Fruit fly (Drosophila melanogaster): ENCODE measurements around the gene Mps1.
A peak's percentile ranks its signal among the peaks of the same experiment; 100 is the strongest.

Mps1 gene

DNA sequence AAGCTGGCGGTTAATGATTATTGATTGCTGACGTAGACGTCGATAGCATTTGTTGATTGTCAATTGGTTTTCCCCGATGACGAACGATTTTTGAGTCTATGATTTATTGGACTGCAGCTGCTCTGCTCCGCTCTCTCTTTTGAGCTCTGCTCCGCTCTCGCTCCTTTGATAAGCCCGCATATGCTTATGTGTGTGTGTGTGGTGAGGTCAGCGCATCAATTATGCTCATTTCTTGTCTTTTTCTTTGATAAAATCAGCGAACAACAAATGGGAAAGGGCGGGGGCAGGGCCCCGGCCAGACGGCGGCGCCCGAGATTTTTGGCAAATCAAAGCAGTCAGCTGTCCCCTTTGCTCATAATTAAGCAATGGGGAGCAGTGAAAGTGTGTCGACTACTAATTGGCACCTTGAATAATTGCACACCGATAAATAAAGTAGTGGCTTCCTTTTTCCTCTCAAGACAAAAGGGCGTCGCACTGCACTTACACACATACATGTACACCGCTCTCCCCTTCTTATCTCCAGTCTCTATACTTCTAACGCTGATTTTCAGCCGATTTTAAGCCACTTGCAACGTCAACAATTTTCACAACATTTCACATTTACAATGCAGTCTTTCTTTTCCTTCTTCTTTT is 10.7 kb downstream of the Mps1 start:
- TF ChIP-seq CG8478 (optimal IDR thresholded peaks at IDR 0.05) (no peak), usp (GFP tag; optimal IDR thresholded peaks at IDR 0.05) (no peak), pan (optimal IDR thresholded peaks at IDR 0.05) (no peak), EcR (GFP tag; optimal IDR thresholded peaks at IDR 0.05) (no peak), psq (optimal IDR thresholded peaks at IDR 0.05) (no peak), Dll (optimal IDR thresholded peaks at IDR 0.05) (no peak)

DNA sequence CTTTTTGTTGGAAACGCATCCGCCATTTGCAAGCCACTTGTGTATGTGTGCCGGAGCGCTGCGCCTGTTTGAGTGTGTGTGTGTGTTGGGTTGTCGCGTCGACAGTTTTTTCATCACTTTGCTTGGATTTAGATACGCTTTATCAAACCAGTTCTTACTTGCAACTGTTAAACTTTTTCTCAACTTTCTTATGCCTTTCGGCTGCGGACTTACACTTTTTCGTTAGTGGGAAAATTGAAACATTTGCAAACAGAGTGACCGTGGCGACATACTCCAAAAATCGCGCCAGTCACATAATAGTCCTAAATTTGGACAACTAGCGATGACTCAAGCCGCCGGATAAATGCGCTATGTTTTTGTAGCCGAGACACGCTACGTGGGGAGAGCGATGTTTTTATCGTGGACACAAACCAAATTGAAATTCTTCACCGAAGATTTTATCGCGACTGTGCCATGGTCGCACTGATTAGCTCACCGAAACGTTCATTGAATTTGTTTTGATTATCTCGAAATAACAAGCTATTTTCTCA is 11.2 kb downstream of the Mps1 start, which contains the start of the genes alt and CG7655:
TSS of gene alt (minus strand) at position 272 of the 530 bp plus-strand sequence.
TSS of gene CG7655 (plus strand) at position 426 of the 530 bp plus-strand sequence.
- no peak for TF ChIP-seq pan (optimal IDR thresholded peaks at IDR 0.05)
- no peak for TF ChIP-seq CG8478 (optimal IDR thresholded peaks at IDR 0.05)
- TF ChIP-seq Dll (optimal IDR thresholded peaks at IDR 0.05): no peak
- TF ChIP-seq usp (GFP tag; optimal IDR thresholded peaks at IDR 0.05): no peak
- TF ChIP-seq EcR (GFP tag; optimal IDR thresholded peaks at IDR 0.05): no peak

DNA sequence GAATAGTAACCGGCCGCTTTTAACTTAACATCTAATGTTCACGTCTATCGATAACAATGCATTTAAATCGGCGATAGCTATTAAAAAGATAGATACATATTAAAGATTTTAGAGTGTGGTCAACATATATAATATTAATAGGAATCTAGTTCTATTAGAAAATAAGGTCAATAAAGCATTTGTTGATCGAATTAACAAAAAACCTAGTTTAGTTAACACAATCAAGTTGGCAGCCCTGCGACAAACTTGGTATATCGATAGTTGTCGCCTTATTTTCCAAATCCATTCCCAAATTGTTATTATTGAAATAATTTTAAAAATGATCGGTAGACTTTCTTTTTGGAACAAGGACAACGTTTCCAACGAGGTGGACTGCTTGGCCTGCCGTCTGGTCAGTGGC is 13.8 kb downstream of the Mps1 start, which contains the start of the genes CG31251 and CG31360:
TSS of gene CG31251 (minus strand) at position 62 of the 400 bp plus-strand sequence.
TSS of gene CG31360 (plus strand) at position 244 of the 400 bp plus-strand sequence.
- TF ChIP-seq pan (optimal IDR thresholded peaks at IDR 0.05): no peak
- no peak for TF ChIP-seq psq (optimal IDR thresholded peaks at IDR 0.05)
- no peak for TF ChIP-seq CG8478 (optimal IDR thresholded peaks at IDR 0.05)
- no peak for TF ChIP-seq usp (GFP tag; optimal IDR thresholded peaks at IDR 0.05)
- TF ChIP-seq EcR (GFP tag; optimal IDR thresholded peaks at IDR 0.05): no peak

DNA sequence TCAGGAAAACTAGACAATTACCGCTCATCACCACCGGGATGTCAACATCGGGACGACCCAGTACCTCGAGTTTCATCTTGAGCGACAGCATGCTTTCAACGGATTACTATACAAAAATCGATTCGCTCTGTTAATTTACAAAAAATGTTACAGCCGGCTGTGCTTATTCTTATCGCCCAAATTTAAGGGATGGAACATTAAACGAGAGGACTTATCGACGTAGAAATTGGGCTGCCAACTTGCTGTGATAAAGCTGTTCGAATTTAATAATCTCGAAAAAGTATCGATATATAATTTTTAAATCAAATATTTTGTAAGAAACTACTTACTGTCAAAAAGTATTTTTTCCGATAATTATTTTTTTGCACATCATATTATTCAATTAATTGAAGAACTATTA is 15.8 kb downstream of the Mps1 start, which contains the start of gene CG31249:
TSS of gene CG31249 (minus strand) at position 197 of the 400 bp plus-strand sequence.
- TF ChIP-seq EcR (GFP tag; optimal IDR thresholded peaks at IDR 0.05) (no peak), pan (optimal IDR thresholded peaks at IDR 0.05) (no peak), psq (optimal IDR thresholded peaks at IDR 0.05) (no peak), CG8478 (optimal IDR thresholded peaks at IDR 0.05) (no peak), Dll (optimal IDR thresholded peaks at IDR 0.05) (no peak)

DNA sequence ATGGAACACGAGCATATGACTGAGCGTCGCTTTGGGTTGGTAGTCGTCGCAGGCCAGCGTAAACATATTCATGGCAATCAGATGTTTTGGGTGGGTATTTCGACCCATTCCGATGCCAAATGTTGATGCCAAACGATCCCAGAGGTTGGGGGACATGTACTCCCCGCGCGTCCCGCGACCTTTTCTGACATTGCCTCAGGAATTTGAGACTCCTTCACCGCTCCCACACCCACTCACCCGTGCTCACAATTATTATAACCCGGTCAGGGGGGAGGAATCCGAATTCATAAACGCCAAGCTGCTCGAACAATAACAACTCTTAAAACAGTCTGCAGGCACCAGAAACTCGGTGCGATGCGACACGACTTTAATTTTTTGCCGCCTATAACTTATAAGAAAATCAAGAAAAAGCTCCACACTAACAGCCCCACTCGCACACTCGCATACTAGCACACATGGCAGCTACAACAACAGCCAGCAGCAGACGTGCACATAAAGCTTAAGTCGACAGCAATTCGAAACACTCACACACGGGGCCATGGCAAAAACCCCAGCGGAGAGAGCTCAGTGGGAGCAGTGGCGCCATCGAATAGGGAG is 28.9 kb downstream of the Mps1 start:
- TF ChIP-seq EcR (GFP tag; optimal IDR thresholded peaks at IDR 0.05) (no peak), usp (GFP tag; optimal IDR thresholded peaks at IDR 0.05) (no peak), pan (optimal IDR thresholded peaks at IDR 0.05) (no peak)

DNA sequence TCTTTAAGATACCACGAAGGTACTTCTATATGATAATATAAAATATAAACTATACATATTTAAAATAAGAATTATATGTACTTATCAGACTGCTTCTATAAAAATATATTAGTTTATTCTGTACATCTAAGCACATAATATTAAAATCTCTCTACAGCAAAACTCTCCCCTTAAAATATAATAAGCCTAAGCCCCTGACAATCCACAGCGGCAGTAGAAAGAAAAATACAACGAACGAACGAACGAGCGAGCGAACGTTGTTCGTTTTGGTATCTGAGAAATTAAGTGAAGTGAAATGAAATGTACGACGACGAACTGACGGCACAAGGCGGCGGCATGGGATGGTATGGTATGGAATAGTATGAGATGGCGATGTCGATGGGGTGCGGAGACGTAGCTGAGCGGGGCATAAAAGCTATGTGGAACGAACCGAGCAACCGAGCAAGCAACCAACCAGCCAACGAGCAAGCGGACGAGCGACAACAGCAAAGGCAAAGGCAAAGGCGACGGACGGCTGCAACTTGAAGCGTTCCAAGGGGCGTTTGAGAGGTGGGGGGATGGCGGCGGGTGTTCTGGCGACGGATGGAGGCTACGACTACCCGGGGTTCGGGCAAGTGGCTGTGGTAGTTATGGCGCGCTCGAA is 29.5 kb downstream of the Mps1 start:
- TF ChIP-seq EcR (GFP tag; optimal IDR thresholded peaks at IDR 0.05) (no peak), Dll (optimal IDR thresholded peaks at IDR 0.05) (no peak), pan (optimal IDR thresholded peaks at IDR 0.05) (no peak), usp (GFP tag; optimal IDR thresholded peaks at IDR 0.05) (no peak), CG8478 (optimal IDR thresholded peaks at IDR 0.05) (no peak), psq (optimal IDR thresholded peaks at IDR 0.05) (no peak)

DNA sequence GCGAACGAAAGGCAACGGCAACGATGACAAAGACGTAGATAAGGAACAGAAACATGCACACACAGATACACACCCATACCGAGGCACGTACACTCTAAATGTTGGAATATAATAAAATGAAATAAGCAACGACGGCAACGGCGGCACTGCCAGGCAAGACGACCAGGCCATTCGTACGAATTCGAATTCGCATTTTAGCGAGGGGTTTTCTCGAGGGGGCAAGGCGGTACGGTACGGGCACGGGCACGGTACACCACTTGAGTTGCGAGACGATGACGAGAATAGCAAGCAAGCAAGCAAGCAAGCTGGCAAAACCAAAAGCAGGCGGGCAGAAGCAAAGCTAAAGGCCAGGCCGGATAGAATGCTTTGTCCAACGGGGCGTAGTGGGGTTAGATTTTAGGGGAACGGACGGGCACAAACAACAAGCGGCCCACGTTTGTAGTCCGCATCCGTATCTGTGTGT is 30.1 kb downstream of the Mps1 start:
- TF ChIP-seq EcR (GFP tag; optimal IDR thresholded peaks at IDR 0.05): no peak
- no peak for TF ChIP-seq Dll (optimal IDR thresholded peaks at IDR 0.05)
- no peak for TF ChIP-seq psq (optimal IDR thresholded peaks at IDR 0.05)
- TF ChIP-seq pan (optimal IDR thresholded peaks at IDR 0.05): no peak
- TF ChIP-seq usp (GFP tag; optimal IDR thresholded peaks at IDR 0.05): no peak
- TF ChIP-seq CG8478 (optimal IDR thresholded peaks at IDR 0.05): no peak

DNA sequence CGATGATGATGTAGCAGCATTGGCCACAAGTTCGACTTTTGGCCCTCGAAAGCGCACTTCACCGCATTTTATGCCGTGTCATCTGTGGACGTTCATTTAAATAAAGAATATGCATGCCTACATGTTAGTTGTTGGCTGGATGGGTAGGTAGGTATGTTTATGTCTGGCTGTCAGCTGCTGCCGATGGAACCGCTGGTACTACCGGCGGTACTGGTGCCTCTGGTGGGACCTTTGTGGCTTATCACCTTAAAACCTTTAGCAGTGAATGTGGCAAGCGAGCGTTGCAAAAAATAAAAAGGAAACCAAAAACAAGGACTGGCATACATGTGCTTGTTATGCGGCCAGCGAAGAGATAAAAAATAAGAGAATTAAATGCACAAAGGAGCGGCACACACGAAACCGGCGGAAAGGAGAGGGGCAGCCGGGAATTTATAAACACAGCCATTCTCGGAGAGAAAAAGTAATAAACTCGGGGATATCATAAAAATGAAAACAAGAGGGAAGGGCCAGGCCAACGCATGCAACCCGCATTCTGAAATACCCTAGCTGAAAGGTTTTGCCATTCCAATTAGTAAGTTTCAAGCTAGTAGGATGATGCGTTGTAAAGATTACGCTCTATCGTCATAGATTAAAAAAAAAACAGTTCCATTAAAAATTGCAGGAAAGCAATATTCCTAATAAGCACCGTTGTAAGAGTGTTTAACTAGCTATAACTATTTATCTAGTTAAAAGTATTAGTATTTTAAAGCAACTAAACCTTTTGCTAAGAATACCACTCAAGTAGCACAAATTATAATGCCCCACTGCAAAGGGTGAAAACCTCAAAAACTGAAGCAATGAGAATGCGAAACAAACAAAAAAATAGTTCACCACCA is 31.1 kb downstream of the Mps1 start:
- no peak for TF ChIP-seq Dll (optimal IDR thresholded peaks at IDR 0.05)
- no peak for TF ChIP-seq psq (optimal IDR thresholded peaks at IDR 0.05)
- TF ChIP-seq pan (optimal IDR thresholded peaks at IDR 0.05): no peak
- TF ChIP-seq CG8478 (optimal IDR thresholded peaks at IDR 0.05): no peak
- TF ChIP-seq usp (GFP tag; optimal IDR thresholded peaks at IDR 0.05): no peak
- TF ChIP-seq EcR (GFP tag; optimal IDR thresholded peaks at IDR 0.05): no peak

DNA sequence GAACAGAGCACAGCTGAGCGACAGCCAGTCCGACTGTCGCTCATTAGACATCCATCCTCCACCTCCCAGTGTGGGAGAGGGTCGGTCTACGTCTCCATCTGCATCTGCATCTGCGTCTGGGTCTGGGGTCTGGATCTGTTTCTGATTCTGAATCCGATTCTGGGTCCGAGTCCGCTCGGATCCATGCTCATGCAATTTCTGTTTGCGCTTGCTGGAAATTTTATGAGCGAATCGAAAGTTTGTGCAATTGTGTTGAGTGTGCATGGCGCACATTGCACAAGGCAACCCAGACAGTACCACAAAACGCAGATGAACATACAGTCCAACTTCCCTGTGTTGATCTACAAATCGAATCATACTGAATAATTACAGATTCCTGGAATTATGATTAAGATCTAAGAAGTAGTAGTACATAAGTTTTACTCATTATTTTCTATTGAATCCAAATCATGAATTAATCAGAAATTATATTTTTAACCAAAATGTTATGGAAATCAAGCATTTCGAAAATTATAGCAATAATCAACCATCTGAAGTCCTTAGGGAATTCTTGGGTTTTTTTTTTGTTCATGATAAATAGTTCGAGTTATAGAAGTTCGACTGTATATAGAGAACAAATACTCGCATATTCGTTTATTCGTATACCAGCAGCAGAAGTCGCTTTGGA is 32.1 kb downstream of the Mps1 start:
- TF ChIP-seq usp (GFP tag; optimal IDR thresholded peaks at IDR 0.05) (no peak), psq (optimal IDR thresholded peaks at IDR 0.05) (no peak), pan (optimal IDR thresholded peaks at IDR 0.05) (no peak), Dll (optimal IDR thresholded peaks at IDR 0.05) (no peak), CG8478 (optimal IDR thresholded peaks at IDR 0.05) (no peak), EcR (GFP tag; optimal IDR thresholded peaks at IDR 0.05) (no peak)

DNA sequence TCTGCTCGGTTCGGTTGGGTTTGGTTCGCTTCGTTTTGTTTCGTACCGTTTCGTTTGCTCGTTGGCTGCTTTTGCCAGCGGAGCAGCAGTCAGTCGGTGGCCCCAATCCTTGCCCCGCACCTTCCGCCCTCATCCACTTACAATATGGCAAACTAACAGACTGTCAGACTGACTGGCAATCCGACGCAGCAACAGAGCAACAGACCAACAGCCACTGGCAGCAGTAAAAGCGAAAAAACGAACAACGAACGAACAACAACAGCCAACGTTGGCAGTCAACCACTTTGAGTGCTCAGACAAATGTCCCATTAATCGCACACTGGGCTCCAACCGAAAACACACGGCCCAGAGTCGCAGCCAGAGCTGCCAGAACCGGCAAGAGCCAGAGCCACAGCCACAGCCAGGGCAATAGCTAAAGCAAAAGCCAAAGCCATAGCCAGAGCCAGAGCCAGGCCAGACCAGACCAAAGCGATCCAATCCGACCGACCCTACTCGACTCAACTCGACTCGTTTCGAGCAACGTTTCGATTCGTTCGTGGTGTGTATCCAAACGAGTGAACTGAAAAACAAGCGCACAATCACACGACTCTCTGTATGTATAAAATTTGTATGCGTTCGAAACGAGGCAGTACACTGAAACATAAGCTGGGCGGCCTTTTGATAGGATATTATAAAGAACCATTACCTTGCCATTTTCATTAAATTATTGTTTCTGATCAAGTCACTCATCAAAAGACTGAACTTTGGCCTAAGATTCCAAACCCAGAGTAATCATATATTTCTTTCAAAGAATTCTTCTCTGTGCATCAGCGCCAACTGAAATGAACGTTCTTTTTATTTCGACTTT is 32.8 kb downstream of the Mps1 start:
- TF ChIP-seq pan (optimal IDR thresholded peaks at IDR 0.05) (no peak), usp (GFP tag; optimal IDR thresholded peaks at IDR 0.05) (no peak), Dll (optimal IDR thresholded peaks at IDR 0.05) (peak; percentile 5), EcR (GFP tag; optimal IDR thresholded peaks at IDR 0.05) (no peak), CG8478 (optimal IDR thresholded peaks at IDR 0.05) (no peak), psq (optimal IDR thresholded peaks at IDR 0.05) (no peak)

All from whole organism.